Fruit fly (Drosophila melanogaster) S2 (cell line): Measurements from ENCODE around the gene Myo61F.

Experiments used
- CG8478 ChIP-seq: fragments of >200 bp; optimal IDR thresholded peaks from 2 replicates; lab custom pipeline; 2018
- CTCF ChIP-seq, 2 experiments: fragments of >200 bp; optimal IDR thresholded peaks; 2 replicates each; lab custom pipeline; 2018

Myo61F gene

dm6 chr3L:1318241-1318640 lies at the start of gene Myo61F:
Gene Myo61F, plus strand, starts transcription at chr3L:1318480.
- TF ChIP-seq CG8478 (lab: Kevin White, UChicago), result no peak
- TF ChIP-seq CTCF (optimal IDR thresholded peaks at IDR 0.05; lab: Kevin White, UChicago), result no peak

- TF ChIP-seq CTCF (optimal IDR thresholded peaks at IDR 0.05; lab: Kevin White, UChicago) (no peak), CG8478 (lab: Kevin White, UChicago) (no peak)
These were observed 49.3 kb upstream of the Myo61F start for dm6 chr3L:1269013-1269412.

- TF ChIP-seq CTCF (optimal IDR thresholded peaks at IDR 0.05; lab: Kevin White, UChicago) (no peak), CG8478 (lab: Kevin White, UChicago) (no peak)
These were observed 42.5 kb upstream of the Myo61F start, which contains the start of gene CG32333 for dm6 chr3L:1275767-1276166. Gene CG32333, plus strand, starts transcription at chr3L:1275956.

dm6 chr3L:1277937-1278336 lies 40.3 kb upstream of the Myo61F start:
- TF ChIP-seq CTCF (optimal IDR thresholded peaks at IDR 0.05; lab: Kevin White, UChicago), result no peak
- TF ChIP-seq CG8478 (lab: Kevin White, UChicago), result no peak

dm6 chr3L:1279685-1280084 lies 38.6 kb upstream of the Myo61F start:
- TF ChIP-seq CG8478 (lab: Kevin White, UChicago) (no peak), CTCF (optimal IDR thresholded peaks at IDR 0.05; lab: Kevin White, UChicago) (no peak)

dm6 chr3L:1280890-1281622 lies 37.2 kb upstream of the Myo61F start:
- TF ChIP-seq CTCF (optimal IDR thresholded peaks at IDR 0.05; lab: Kevin White, UChicago) (no peak), CG8478 (lab: Kevin White, UChicago) (no peak)

dm6 chr3L:1294835-1295234 lies 23.4 kb upstream of the Myo61F start:
- TF ChIP-seq CG8478 (lab: Kevin White, UChicago) (no peak), CTCF (optimal IDR thresholded peaks at IDR 0.05; lab: Kevin White, UChicago) (no peak)

dm6 chr3L:1295693-1296092 lies 22.6 kb upstream of the Myo61F start, which contains the start of gene Rabex-5:
Gene Rabex-5, plus strand, starts transcription at chr3L:1295913.
- no peak for TF ChIP-seq CG8478 (lab: Kevin White, UChicago)
- peak; percentile 12 to 38 for TF ChIP-seq CTCF (optimal IDR thresholded peaks at IDR 0.05; lab: Kevin White, UChicago)

dm6 chr3L:1298509-1298908 lies 19.8 kb upstream of the Myo61F start, which contains the start of gene scf:
Gene scf, plus strand, starts transcription at chr3L:1298672.
- TF ChIP-seq CG8478 (lab: Kevin White, UChicago) (no peak), CTCF (optimal IDR thresholded peaks at IDR 0.05; lab: Kevin White, UChicago) (no peak)

- TF ChIP-seq CG8478 (lab: Kevin White, UChicago), result no peak
- TF ChIP-seq CTCF (optimal IDR thresholded peaks at IDR 0.05; lab: Kevin White, UChicago), result no peak
These were observed 18.1 kb upstream of the Myo61F start for dm6 chr3L:1300076-1300635.

- TF ChIP-seq CTCF (optimal IDR thresholded peaks at IDR 0.05; lab: Kevin White, UChicago) (no peak), CG8478 (lab: Kevin White, UChicago) (no peak)
These were observed 15.9 kb upstream of the Myo61F start, which contains the start of the genes Rac1 and Acat2 for dm6 chr3L:1302234-1302949. Gene Rac1, minus strand, starts transcription at chr3L:1302683. Gene Acat2, plus strand, starts transcription at chr3L:1302944.

- no peak for TF ChIP-seq CG8478 (lab: Kevin White, UChicago)
- no peak for TF ChIP-seq CTCF (optimal IDR thresholded peaks at IDR 0.05; lab: Kevin White, UChicago)
These were observed 15.3 kb upstream of the Myo61F start for dm6 chr3L:1302950-1303352.

- TF ChIP-seq CG8478 (lab: Kevin White, UChicago) (no peak), CTCF (optimal IDR thresholded peaks at IDR 0.05; lab: Kevin White, UChicago) (no peak)
These were observed 13.0 kb upstream of the Myo61F start for dm6 chr3L:1305317-1305716.

- TF ChIP-seq CG8478 (lab: Kevin White, UChicago) (no peak), CTCF (optimal IDR thresholded peaks at IDR 0.05; lab: Kevin White, UChicago) (peak; percentile 31 to 47)
These were observed 11.2 kb upstream of the Myo61F start, which contains the start of the genes Ctr9 and Nt5a for dm6 chr3L:1307005-1307632. Gene Ctr9, plus strand, starts transcription at chr3L:1307224. Gene Nt5a, minus strand, starts transcription at chr3L:1307418.
